Fruit fly (Drosophila melanogaster): ENCODE data around the gene CG6299.
A peak's percentile ranks its signal among the peaks of the same experiment; 100 is the strongest.

The CG6299 gene

DNA sequence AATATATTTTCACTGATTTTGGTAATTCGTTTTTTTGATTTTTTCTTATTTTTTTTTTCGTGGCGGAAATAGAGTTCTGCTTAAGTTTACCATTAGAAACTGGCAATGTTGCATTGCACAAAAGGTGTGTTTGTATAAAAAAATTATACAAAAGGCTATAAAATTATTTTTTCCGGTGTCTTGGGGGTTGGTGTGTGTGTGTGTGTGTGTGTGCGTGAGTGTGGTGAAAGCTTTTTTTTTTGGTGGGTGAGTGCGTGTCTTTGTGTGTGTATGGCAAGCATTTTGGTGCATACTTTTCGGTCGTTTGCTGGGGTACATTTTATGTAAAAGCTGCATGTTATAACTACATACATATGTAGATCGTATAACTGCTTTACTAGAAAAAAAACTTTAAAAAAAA is 48.9 kb downstream of the CG6299 start (continued):
- no peak for TF ChIP-seq gce (GFP tag; IDR thresholded peaks at IDR 0.05)
- peak; percentile 53 for TF ChIP-seq lilli (GFP tag; optimal IDR thresholded peaks at IDR 0.05)
- no peak for TF ChIP-seq Hey (tag; optimal IDR thresholded peaks at IDR 0.05)
- TF ChIP-seq CG7372 (GFP tag; IDR thresholded peaks at IDR 0.05), result no peak
- no peak for TF ChIP-seq phol (tag; optimal IDR thresholded peaks at IDR 0.05)
- TF ChIP-seq cg (GFP tag; optimal IDR thresholded peaks at IDR 0.05), result peak; percentile 57
- TF ChIP-seq HmgD (GFP tag; optimal IDR thresholded peaks at IDR 0.05), result no peak
- TF ChIP-seq stwl (tag; optimal IDR thresholded peaks at IDR 0.05), result no peak
- no peak for TF ChIP-seq CG1024 (GFP tag; IDR thresholded peaks at IDR 0.05)
- TF ChIP-seq Camta (GFP tag; optimal IDR thresholded peaks at IDR 0.05), result no peak
- TF ChIP-seq Fer1 (GFP tag; optimal IDR thresholded peaks at IDR 0.05), result no peak
- TF ChIP-seq ems (GFP tag; optimal IDR thresholded peaks at IDR 0.05), result peak; percentile 1
- TF ChIP-seq jumu (GFP tag; optimal IDR thresholded peaks at IDR 0.05), result no peak
- no peak for TF ChIP-seq B-H2 (GFP tag; optimal IDR thresholded peaks at IDR 0.05)
- TF ChIP-seq CG6689 (GFP tag; IDR thresholded peaks at IDR 0.05), result no peak
- no peak for TF ChIP-seq CG12219 (GFP tag; optimal IDR thresholded peaks at IDR 0.05)
- TF ChIP-seq hkb (optimal IDR thresholded peaks at IDR 0.05), result no peak
- peak; percentile 22; the same call in 1 of the 2 replicates for TF ChIP-seq hkb (GFP tag; IDR thresholded peaks at IDR 0.05)
- no peak for TF ChIP-seq Lpt (GFP tag; optimal IDR thresholded peaks at IDR 0.05)
- TF ChIP-seq Bgb (GFP tag; IDR thresholded peaks at IDR 0.05; ENCODE audit: partially characterized antibody), result no peak
- TF ChIP-seq sd (tag; optimal IDR thresholded peaks at IDR 0.05), result no peak
- no peak for TF ChIP-seq en (GFP tag; optimal IDR thresholded peaks at IDR 0.05)
- TF ChIP-seq wdn (GFP tag; IDR thresholded peaks at IDR 0.05), result no peak
- no peak for TF ChIP-seq CG32772 (GFP tag; IDR thresholded peaks at IDR 0.05)
- no peak for TF ChIP-seq CG16779 (GFP tag; IDR thresholded peaks at IDR 0.05)
- TF ChIP-seq dmrt99B (tag; optimal IDR thresholded peaks at IDR 0.05), result no peak
- TF ChIP-seq toy (GFP tag; IDR thresholded peaks at IDR 0.05), result no peak
- TF ChIP-seq croc (GFP tag; conservative IDR thresholded peaks at IDR 0.05), result no peak
- no peak for TF ChIP-seq Oaz (GFP tag; IDR thresholded peaks at IDR 0.05)
- no peak for TF ChIP-seq NfI (GFP tag; optimal IDR thresholded peaks at IDR 0.05)
- no peak for TF ChIP-seq hth (optimal IDR thresholded peaks at IDR 0.05)
- TF ChIP-seq nerfin-1 (tag; optimal IDR thresholded peaks at IDR 0.05), result no peak
- no peak for TF ChIP-seq slp2 (GFP tag; optimal IDR thresholded peaks at IDR 0.05)
- TF ChIP-seq sna (GFP tag; IDR thresholded peaks at IDR 0.05; ENCODE audit: partially characterized antibody), result no peak
- no peak for TF ChIP-seq CG15073 (GFP tag; optimal IDR thresholded peaks at IDR 0.05)
- TF ChIP-seq Lim3 (GFP tag; IDR thresholded peaks at IDR 0.05), result no peak
- TF ChIP-seq CG8290 (GFP tag; optimal IDR thresholded peaks at IDR 0.05), result no peak
- TF ChIP-seq CG8290 (tag; optimal IDR thresholded peaks at IDR 0.05), result no peak
- TF ChIP-seq Dbx (GFP tag; IDR thresholded peaks at IDR 0.05), result no peak
- TF ChIP-seq tap (tag; optimal IDR thresholded peaks at IDR 0.05), result no peak
- TF ChIP-seq bbx (GFP tag; IDR thresholded peaks at IDR 0.05; ENCODE audit: partially characterized antibody), result no peak
- no peak for TF ChIP-seq NFAT (GFP tag; IDR thresholded peaks at IDR 0.05)
- no peak for TF ChIP-seq ewg (GFP tag; optimal IDR thresholded peaks at IDR 0.05)
- no peak for TF ChIP-seq D19B (GFP tag; optimal IDR thresholded peaks at IDR 0.05)
- no peak for TF ChIP-seq CG31365 (tag; optimal IDR thresholded peaks at IDR 0.05)
- TF ChIP-seq Ravus (GFP tag; IDR thresholded peaks at IDR 0.05), result no peak
- TF ChIP-seq CG42726 (GFP tag; IDR thresholded peaks at IDR 0.05; ENCODE audit: partially characterized antibody), result no peak
- no peak for TF ChIP-seq CG18262 (tag; optimal IDR thresholded peaks at IDR 0.05)
- TF ChIP-seq CG9797 (GFP tag; optimal IDR thresholded peaks at IDR 0.05), result no peak
- TF ChIP-seq zfh2 (GFP tag; optimal IDR thresholded peaks at IDR 0.05), result no peak
- no peak for TF ChIP-seq Asciz (GFP tag; optimal IDR thresholded peaks at IDR 0.05)
- no peak for TF ChIP-seq Hmx (GFP tag; optimal IDR thresholded peaks at IDR 0.05)
- no peak for TF ChIP-seq HLH4C (GFP tag; IDR thresholded peaks at IDR 0.05; ENCODE audit: partially characterized antibody)
